Worm (Caenorhabditis elegans): Measurements from ENCODE around the gene Y38E10A.3.

Y38E10A.3 gene

ce11 chrII:12574668-12575067 is at the start of gene Y38E10A.3:
Gene Y38E10A.3 (minus strand): TSS chrII:12574768.
- TF ChIP-seq Y55F3AM.14 (GFP tag; optimal IDR thresholded peaks at IDR 0.05), result no peak
- TF ChIP-seq ama-1 (optimal IDR thresholded peaks at IDR 0.05), result no peak
- no peak for TF ChIP-seq ztf-11 (tag; optimal IDR thresholded peaks at IDR 0.05)
- no peak for TF ChIP-seq ztf-4 (tag; optimal IDR thresholded peaks at IDR 0.05)
- no peak for TF ChIP-seq lsy-2 (tag; optimal IDR thresholded peaks at IDR 0.05)
- TF ChIP-seq zag-1 (tag; optimal IDR thresholded peaks at IDR 0.05), result no peak
- no peak for TF ChIP-seq elt-1 (tag; optimal IDR thresholded peaks at IDR 0.05)
- TF ChIP-seq mdl-1 (tag; optimal IDR thresholded peaks at IDR 0.05), result no peak
- no peak for TF ChIP-seq fos-1 (tag; optimal IDR thresholded peaks at IDR 0.05)
- no peak for TF ChIP-seq aly-2 (tag; optimal IDR thresholded peaks at IDR 0.05)
- TF ChIP-seq sma-3 (GFP tag; optimal IDR thresholded peaks at IDR 0.05), result no peak
- no peak for TF ChIP-seq egl-27 (tag; optimal IDR thresholded peaks at IDR 0.05)
- no peak for TF ChIP-seq dmd-4 (tag; optimal IDR thresholded peaks at IDR 0.05)
- no peak for TF ChIP-seq peb-1 (tag; optimal IDR thresholded peaks at IDR 0.05)
- TF ChIP-seq nhr-237 (tag; optimal IDR thresholded peaks at IDR 0.05), result no peak
- no peak for TF ChIP-seq snpc-4 (tag; optimal IDR thresholded peaks at IDR 0.05)
- TF ChIP-seq nhr-129 (tag; optimal IDR thresholded peaks at IDR 0.05), result no peak
- TF ChIP-seq mab-5 (tag; optimal IDR thresholded peaks at IDR 0.05), result no peak
- TF ChIP-seq R02D3.7 (tag; optimal IDR thresholded peaks at IDR 0.05), result no peak
- TF ChIP-seq F13H6.1 (tag; optimal IDR thresholded peaks at IDR 0.05), result no peak

ce11 chrII:12622843-12623242 is 48.3 kb upstream of the Y38E10A.3 start:
- TF ChIP-seq ceh-16 (tag; optimal IDR thresholded peaks at IDR 0.05), result no peak
- TF ChIP-seq sma-9 (GFP tag; optimal IDR thresholded peaks at IDR 0.05), result peak; percentile 56
- TF ChIP-seq sma-9 (tag; optimal IDR thresholded peaks at IDR 0.05), result no peak
- TF ChIP-seq nhr-21 (tag; optimal IDR thresholded peaks at IDR 0.05), result peak; percentile 2
- TF ChIP-seq aly-2 (tag; optimal IDR thresholded peaks at IDR 0.05), result no peak
- peak; percentile 19 for TF ChIP-seq sma-3 (GFP tag; optimal IDR thresholded peaks at IDR 0.05)

ce11 chrII:12621908-12622566 is 47.5 kb upstream of the Y38E10A.3 start, which contains the start of gene nspe-8:
Gene nspe-8 (minus strand): TSS chrII:12621958.
- TF ChIP-seq nhr-25 (tag; optimal IDR thresholded peaks at IDR 0.05), result peak; percentile 68
- TF ChIP-seq dmd-4 (tag; optimal IDR thresholded peaks at IDR 0.05), result no peak
- no peak for TF ChIP-seq ztf-4 (tag; optimal IDR thresholded peaks at IDR 0.05)
- no peak for TF ChIP-seq nhr-10 (tag; optimal IDR thresholded peaks at IDR 0.05)
- no peak for TF ChIP-seq ztf-11 (tag; optimal IDR thresholded peaks at IDR 0.05)
- no peak for TF ChIP-seq crh-2 (tag; optimal IDR thresholded peaks at IDR 0.05)
- no peak for TF ChIP-seq lin-39 (tag; optimal IDR thresholded peaks at IDR 0.05)
- TF ChIP-seq nhr-237 (tag; optimal IDR thresholded peaks at IDR 0.05), result no peak
- no peak for TF ChIP-seq alr-1 (tag; optimal IDR thresholded peaks at IDR 0.05)
- no peak for TF ChIP-seq unc-39 (tag; optimal IDR thresholded peaks at IDR 0.05)
- no peak for TF ChIP-seq lin-11 (tag; optimal IDR thresholded peaks at IDR 0.05)
- no peak for TF ChIP-seq nhr-11 (tag; optimal IDR thresholded peaks at IDR 0.05)
- TF ChIP-seq nhr-23 (tag; optimal IDR thresholded peaks at IDR 0.05), result no peak
- no peak for TF ChIP-seq elt-1 (tag; optimal IDR thresholded peaks at IDR 0.05)
- no peak for TF ChIP-seq nhr-12 (tag; optimal IDR thresholded peaks at IDR 0.05)
- no peak for TF ChIP-seq lsy-2 (tag; optimal IDR thresholded peaks at IDR 0.05)
- TF ChIP-seq unc-62 (GFP tag; optimal IDR thresholded peaks at IDR 0.05), result no peak
- no peak for TF ChIP-seq zag-1 (tag; optimal IDR thresholded peaks at IDR 0.05)
- no peak for TF ChIP-seq ZK546.5 (tag; optimal IDR thresholded peaks at IDR 0.05)
- no peak for TF ChIP-seq ztf-1 (GFP tag; conservative IDR thresholded peaks at IDR 0.05)
- no peak for TF ChIP-seq Y55F3AM.14 (GFP tag; optimal IDR thresholded peaks at IDR 0.05)
- TF ChIP-seq elt-3 (tag; optimal IDR thresholded peaks at IDR 0.05), result no peak
- peak; percentile 97 for TF ChIP-seq sma-9 (GFP tag; optimal IDR thresholded peaks at IDR 0.05)
- TF ChIP-seq sma-9 (tag; optimal IDR thresholded peaks at IDR 0.05), result no peak
- no peak for TF ChIP-seq nhr-77 (tag; optimal IDR thresholded peaks at IDR 0.05)
- TF ChIP-seq R02D3.7 (tag; optimal IDR thresholded peaks at IDR 0.05), result no peak
- TF ChIP-seq nhr-129 (tag; optimal IDR thresholded peaks at IDR 0.05), result peak; percentile 46
- no peak for TF ChIP-seq ceh-82 (tag; optimal IDR thresholded peaks at IDR 0.05)
- TF ChIP-seq nhr-6 (tag; optimal IDR thresholded peaks at IDR 0.05), result no peak
- no peak for TF ChIP-seq sem-4 (tag; optimal IDR thresholded peaks at IDR 0.05)
- no peak for TF ChIP-seq peb-1 (tag; optimal IDR thresholded peaks at IDR 0.05)
- peak; percentile 30 to 41 for TF ChIP-seq mdl-1 (tag; optimal IDR thresholded peaks at IDR 0.05)
- TF ChIP-seq mbf-1 (tag; optimal IDR thresholded peaks at IDR 0.05), result no peak
- peak; percentile 86 for TF ChIP-seq nhr-21 (tag; optimal IDR thresholded peaks at IDR 0.05)
- TF ChIP-seq egl-27 (tag; optimal IDR thresholded peaks at IDR 0.05), result no peak
- TF ChIP-seq mab-5 (tag; optimal IDR thresholded peaks at IDR 0.05), result no peak
- no peak for TF ChIP-seq aly-2 (tag; optimal IDR thresholded peaks at IDR 0.05)
- peak; percentile 50 for TF ChIP-seq gmeb-1 (tag; optimal IDR thresholded peaks at IDR 0.05)
- no peak for TF ChIP-seq lin-13 (GFP tag; optimal IDR thresholded peaks at IDR 0.05)
- no peak for TF ChIP-seq C34F6.9 (tag; optimal IDR thresholded peaks at IDR 0.05)
- TF ChIP-seq ceh-16 (tag; optimal IDR thresholded peaks at IDR 0.05), result no peak
- no peak for TF ChIP-seq F13H6.1 (tag; optimal IDR thresholded peaks at IDR 0.05)
- TF ChIP-seq skn-1 (tag; optimal IDR thresholded peaks at IDR 0.05), result no peak
- TF ChIP-seq fos-1 (tag; optimal IDR thresholded peaks at IDR 0.05), result peak; percentile 10
- no peak for TF ChIP-seq ama-1 (optimal IDR thresholded peaks at IDR 0.05)
